Worm (Caenorhabditis elegans) whole organism, mixed stage, embryonic: Measurements from ENCODE around the gene Y53C12B.7.

Experiments used
- M03D4.4 ChIP-seq: sonication (generic microtip); optimal IDR thresholded peaks from 2 replicates; lab custom pipeline; 2017; ENCODE audit warnings: mild to moderate bottlenecking, missing genetic modification characterization, missing compliant biosample characterization
- hlh-1 ChIP-seq: fragments of 150-350 bp; optimal IDR thresholded peaks from 2 replicates; lab custom pipeline; 2014; ENCODE audit warnings: missing biosample characterization, missing genetic modification reagents, missing genetic modification characterization
- lin-13 ChIP-seq: fragments of 150-350 bp; optimal IDR thresholded peaks from 2 replicates; lab custom pipeline; 2014; ENCODE audit warnings: missing biosample characterization, missing genetic modification characterization
- lsy-2 ChIP-seq: fragments of 150-350 bp; optimal IDR thresholded peaks from 2 replicates; lab custom pipeline; 2014; ENCODE audit warnings: missing biosample characterization, missing genetic modification characterization
- mls-2 ChIP-seq: sonication (generic microtip); optimal IDR thresholded peaks from 2 replicates; lab custom pipeline; 2016; ENCODE audit warnings: mild to moderate bottlenecking, missing genetic modification characterization, moderate library complexity, missing compliant biosample characterization
- nhr-237 ChIP-seq: fragments of 150-350 bp; optimal IDR thresholded peaks from 2 replicates; lab custom pipeline; 2014; ENCODE audit warnings: missing biosample characterization, missing genetic modification characterization
- nhr-76 ChIP-seq: sonication (generic microtip); optimal IDR thresholded peaks from 2 replicates; lab custom pipeline; 2017; ENCODE audit warnings: missing biosample characterization, missing genetic modification characterization
- snpc-4 ChIP-seq: fragments of 150-350 bp; optimal IDR thresholded peaks from 2 replicates; lab custom pipeline; 2014; ENCODE audit warnings: missing biosample characterization, missing genetic modification characterization

ce11 chrII:9782337-9782736, 29.3 kb upstream of the Y53C12B.7 start, which contains the start of gene T10B9.14:
- TF ChIP-seq mls-2 (tag; lab: Kevin White, UChicago) (no peak), nhr-76 (tag; lab: Kevin White, UChicago) (no peak), hlh-1 (tag; lab: Kevin White, UChicago) (no peak), snpc-4 (tag; lab: Kevin White, UChicago) (no peak), nhr-237 (tag; lab: Kevin White, UChicago) (no peak), lin-13 (tag; lab: Kevin White, UChicago) (no peak), M03D4.4 (tag; lab: Kevin White, UChicago) (no peak), lsy-2 (tag; lab: Kevin White, UChicago) (no peak)
